Worm (Caenorhabditis elegans): Measurements from ENCODE around the gene Y51B9A.14.

ce11 chrII:9397496-9397895 lies 774 bp downstream of the Y51B9A.14 start, which contains the start of gene Y51B9A.9:
- TF ChIP-seq ama-1 (optimal IDR thresholded peaks at IDR 0.05) (no peak), F13C5.2 (tag; optimal IDR thresholded peaks at IDR 0.05) (no peak), tbx-37 (GFP tag; conservative IDR thresholded peaks at IDR 0.05) (no peak), B0310.2 (tag; optimal IDR thresholded peaks at IDR 0.05) (no peak), tbx-11 (GFP tag; IDR thresholded peaks at IDR 0.05) (no peak), ets-7 (tag; optimal IDR thresholded peaks at IDR 0.05) (no peak)
